Worm (Caenorhabditis elegans) whole organism, late embryonic: ENCODE measurements around the gene ctsa-1.2.

Experiments
- C38D4.7 ChIP-seq: fragments of 200-800 bp; sonication (Bioruptor generic); optimal IDR thresholded peaks from 2 replicates; lab custom pipeline; 2018; ENCODE audit warnings: mild to moderate bottlenecking, missing genetic modification characterization, moderate library complexity, missing compliant biosample characterization
- K09A11.1 ChIP-seq: sonication (generic microtip); optimal IDR thresholded peaks from 2 replicates; lab custom pipeline; 2017; ENCODE audit warnings: antibody characterized with exemption, mild to moderate bottlenecking, missing genetic modification characterization, missing compliant biosample characterization; ENCODE audit not compliant: insufficient read depth
- ahr-1 ChIP-seq: sonication (generic microtip); optimal IDR thresholded peaks from 2 replicates; lab custom pipeline; 2016; ENCODE audit warnings: missing genetic modification characterization, missing compliant biosample characterization
- ama-1 ChIP-seq: fragments of 150-350 bp; optimal IDR thresholded peaks from 2 replicates; lab custom pipeline; 2014
- ceh-14 ChIP-seq: sonication (generic microtip); optimal IDR thresholded peaks from 2 replicates; lab custom pipeline; 2016; ENCODE audit warnings: missing genotype, missing genetic modification characterization, missing compliant biosample characterization
- ceh-24 ChIP-seq: sonication (generic microtip); optimal IDR thresholded peaks from 2 replicates; lab custom pipeline; 2016; ENCODE audit warnings: mild to moderate bottlenecking, missing genetic modification characterization, missing compliant biosample characterization
- ceh-34 ChIP-seq: sonication (generic microtip); optimal IDR thresholded peaks from 2 replicates; lab custom pipeline; 2016; ENCODE audit warnings: mild to moderate bottlenecking, missing genetic modification characterization, missing compliant biosample characterization
- ceh-48 ChIP-seq: sonication (generic microtip); optimal IDR thresholded peaks from 2 replicates; lab custom pipeline; 2016; ENCODE audit warnings: missing genetic modification characterization, inconsistent platforms, missing compliant biosample characterization
- dmd-4 ChIP-seq: sonication (generic microtip); optimal IDR thresholded peaks from 2 replicates; lab custom pipeline; 2016; ENCODE audit warnings: borderline replicate concordance, missing genetic modification characterization, missing compliant biosample characterization
- elt-2 ChIP-seq: sonication (generic microtip); optimal IDR thresholded peaks from 2 replicates; lab custom pipeline; 2016; ENCODE audit warnings: missing genetic modification reagents, missing genetic modification characterization, missing compliant biosample characterization
- ets-4 ChIP-seq: sonication (generic microtip); optimal IDR thresholded peaks from 2 replicates; lab custom pipeline; 2016; ENCODE audit warnings: missing genetic modification characterization, missing compliant biosample characterization
- fkh-10 ChIP-seq: fragments of 150-350 bp; optimal IDR thresholded peaks from 2 replicates; lab custom pipeline; 2014; ENCODE audit warnings: missing biosample characterization, missing genetic modification reagents, missing genetic modification characterization
- hlh-13 ChIP-seq: fragments of 200-800 bp; sonication (Bioruptor generic); optimal IDR thresholded peaks from 2 replicates; lab custom pipeline; 2018; ENCODE audit warnings: mild to moderate bottlenecking, missing genetic modification characterization, missing compliant biosample characterization
- hlh-30 ChIP-seq: sonication (generic microtip); optimal IDR thresholded peaks from 2 replicates; lab custom pipeline; 2017; ENCODE audit warnings: antibody characterized with exemption, missing genetic modification characterization, missing compliant biosample characterization; ENCODE audit not compliant: insufficient read depth
- hlh-8 ChIP-seq: sonication (generic microtip); optimal IDR thresholded peaks from 2 replicates; lab custom pipeline; 2016; ENCODE audit warnings: missing genotype, missing genetic modification characterization, missing compliant biosample characterization
- lim-6 ChIP-seq: sonication (generic microtip); optimal IDR thresholded peaks from 2 replicates; lab custom pipeline; 2016; ENCODE audit warnings: missing genetic modification characterization, missing compliant biosample characterization
- madf-2 ChIP-seq: sonication (generic microtip); optimal IDR thresholded peaks from 2 replicates; lab custom pipeline; 2017; ENCODE audit warnings: missing genetic modification characterization, missing compliant biosample characterization
- nfya-1 ChIP-seq: sonication (generic microtip); optimal IDR thresholded peaks from 2 replicates; lab custom pipeline; 2017; ENCODE audit warnings: missing genetic modification characterization, mild to moderate bottlenecking, missing compliant biosample characterization, antibody characterized with exemption, moderate library complexity
- nhr-11 ChIP-seq: fragments of 150-350 bp; optimal IDR thresholded peaks from 2 replicates; lab custom pipeline; 2014; ENCODE audit warnings: missing biosample characterization, missing genetic modification characterization
- nhr-232 ChIP-seq: sonication (generic microtip); optimal IDR thresholded peaks from 2 replicates; lab custom pipeline; 2016; ENCODE audit warnings: missing genetic modification characterization, missing compliant biosample characterization
- npax-4 ChIP-seq: sonication (generic microtip); optimal IDR thresholded peaks from 2 replicates; lab custom pipeline; 2016; ENCODE audit warnings: missing genetic modification characterization, missing compliant biosample characterization
- odd-2 ChIP-seq: sonication (generic microtip); optimal IDR thresholded peaks from 2 replicates; lab custom pipeline; 2017; ENCODE audit warnings: antibody characterized with exemption, mild to moderate bottlenecking, missing genetic modification characterization, missing compliant biosample characterization
- pat-9 ChIP-seq: fragments of 200-800 bp; sonication (Bioruptor generic); optimal IDR thresholded peaks from 2 replicates; lab custom pipeline; 2018; ENCODE audit warnings: mild to moderate bottlenecking, missing genetic modification characterization, moderate library complexity, missing compliant biosample characterization
- pax-1 ChIP-seq: fragments of 150-350 bp; optimal IDR thresholded peaks from 2 replicates; lab custom pipeline; 2014; ENCODE audit warnings: missing biosample characterization, missing genetic modification characterization
- pha-2 ChIP-seq: sonication (generic microtip); optimal IDR thresholded peaks from 2 replicates; lab custom pipeline; 2017; ENCODE audit warnings: mild to moderate bottlenecking, missing genetic modification characterization, missing compliant biosample characterization
- pha-4 ChIP-seq: fragments of 150-350 bp; optimal IDR thresholded peaks from 2 replicates; lab custom pipeline; 2018; ENCODE audit warnings: missing biosample characterization, missing genetic modification reagents, missing genetic modification characterization
- rnt-1 ChIP-seq: sonication (generic microtip); optimal IDR thresholded peaks from 2 replicates; lab custom pipeline; 2016; ENCODE audit warnings: missing genetic modification characterization, missing compliant biosample characterization
- sdc-2 ChIP-seq: sonication (generic microtip); optimal IDR thresholded peaks from 2 replicates; lab custom pipeline; 2016; ENCODE audit warnings: missing genotype, missing genetic modification characterization, missing compliant biosample characterization
- sox-2 ChIP-seq: fragments of 200-800 bp; sonication (Bioruptor generic); IDR thresholded peaks from 2 replicates; pipeline ENCODE4 v1.3.6; 2022; ENCODE audit warnings: missing genetic modification reagents, missing genetic modification characterization, missing compliant biosample characterization
- tbx-2 ChIP-seq: sonication (generic microtip); optimal IDR thresholded peaks from 2 replicates; lab custom pipeline; 2016; ENCODE audit warnings: missing genetic modification characterization, missing compliant biosample characterization
- tbx-7 ChIP-seq: sonication (generic microtip); optimal IDR thresholded peaks from 2 replicates; lab custom pipeline; 2016; ENCODE audit warnings: missing genotype, missing genetic modification characterization, missing compliant biosample characterization
- ttx-3 ChIP-seq: sonication (generic microtip); optimal IDR thresholded peaks from 2 replicates; lab custom pipeline; 2016; ENCODE audit warnings: missing genetic modification reagents, missing genetic modification characterization, missing compliant biosample characterization
- unc-3 ChIP-seq, 2 experiments: fragments of 200-800 bp in 1 of 2; sonication (Bioruptor generic) in 1 of 2; sonication (generic microtip) in 1 of 2; conservative IDR thresholded peaks in 1 of 2; optimal IDR thresholded peaks in 1 of 2; 2 replicates each; pipeline versions ENCODE4 v1.3.6 to Lab custom; 2016 to 2022; ENCODE audit warnings: missing compliant biosample characterization in 2 of 2, missing genetic modification characterization in 2 of 2, missing genetic modification reagents in 1 of 2
- unc-42 ChIP-seq: sonication (generic microtip); optimal IDR thresholded peaks from 2 replicates; lab custom pipeline; 2016; ENCODE audit warnings: missing genotype, missing genetic modification characterization, missing compliant biosample characterization
- unc-55 ChIP-seq: sonication (generic microtip); optimal IDR thresholded peaks from 2 replicates; lab custom pipeline; 2017; ENCODE audit warnings: missing biosample characterization, missing genetic modification reagents, missing genetic modification characterization
- unc-86 ChIP-seq: sonication (generic microtip); optimal IDR thresholded peaks from 2 replicates; lab custom pipeline; 2016; ENCODE audit warnings: missing genetic modification characterization, missing compliant biosample characterization
- ztf-16 ChIP-seq: sonication (generic microtip); optimal IDR thresholded peaks from 2 replicates; lab custom pipeline; 2017; ENCODE audit warnings: missing genetic modification characterization, missing compliant biosample characterization

Gene ctsa-1.2

ce11 chrII:11725615-11726014, 13.5 kb upstream of the ctsa-1.2 start:
- no peak for TF ChIP-seq unc-3 (GFP tag; conservative IDR thresholded peaks at IDR 0.05; lab: Robert Waterston, UW)
- TF ChIP-seq unc-3 (tag; optimal IDR thresholded peaks at IDR 0.05; lab: Kevin White, UChicago) = no peak
- TF ChIP-seq pax-1 (tag; lab: Kevin White, UChicago) = no peak
- no peak for TF ChIP-seq ceh-34 (tag; lab: Kevin White, UChicago)
- TF ChIP-seq tbx-7 = no peak
- no peak for TF ChIP-seq fkh-10
- TF ChIP-seq lim-6 (tag; lab: Kevin White, UChicago) = no peak
- no peak for TF ChIP-seq hlh-30 (tag; lab: Kevin White, UChicago)
- TF ChIP-seq, all 69 proteins: peak for 0

- no peak for TF ChIP-seq ztf-16 (tag; lab: Kevin White, UChicago)
- no peak for TF ChIP-seq nhr-11 (tag; lab: Kevin White, UChicago)
- no peak for TF ChIP-seq ceh-34 (tag; lab: Kevin White, UChicago)
- TF ChIP-seq hlh-30 (tag; lab: Kevin White, UChicago) = no peak
- no peak for TF ChIP-seq hlh-13 (GFP tag; lab: Kevin White, UChicago)
- TF ChIP-seq ama-1 (lab: Kevin White, UChicago) = no peak
- TF ChIP-seq ahr-1 = no peak
- no peak for TF ChIP-seq tbx-7
- no peak for TF ChIP-seq C38D4.7 (GFP tag; lab: Kevin White, UChicago)
- no peak for TF ChIP-seq sox-2 (GFP tag; lab: Robert Waterston, UW)
- no peak for TF ChIP-seq sdc-2 (tag; lab: Kevin White, UChicago)
- TF ChIP-seq nhr-232 (tag; lab: Kevin White, UChicago) = no peak
- TF ChIP-seq pha-4 = no peak
- no peak for TF ChIP-seq unc-86 (tag; lab: Kevin White, UChicago)
- no peak for TF ChIP-seq madf-2 (tag; lab: Kevin White, UChicago)
Observed at ce11 chrII:11726470-11727106, 12.6 kb upstream of the ctsa-1.2 start, which contains the start of gene F13D12.5. Gene F13D12.5 (plus strand): TSS chrII:11726814.

ce11 chrII:11727438-11727837, 11.7 kb upstream of the ctsa-1.2 start:
- TF ChIP-seq elt-2 (tag; lab: Kevin White, UChicago) = no peak
- TF ChIP-seq dmd-4 (tag; lab: Kevin White, UChicago) = no peak
- no peak for TF ChIP-seq ets-4
- TF ChIP-seq rnt-1 (tag; lab: Kevin White, UChicago) = no peak
- TF ChIP-seq ztf-16 (tag; lab: Kevin White, UChicago) = no peak
- no peak for TF ChIP-seq ttx-3 (tag; lab: Kevin White, UChicago)

- TF ChIP-seq hlh-8 (no peak), sox-2 (GFP tag; lab: Robert Waterston, UW) (no peak), elt-2 (tag; lab: Kevin White, UChicago) (no peak), tbx-2 (tag; lab: Kevin White, UChicago) (peak; percentile 20), odd-2 (tag; lab: Kevin White, UChicago) (no peak), ceh-14 (tag; lab: Kevin White, UChicago) (no peak), unc-55 (no peak), nfya-1 (peak; percentile 20), pat-9 (tag; lab: Kevin White, UChicago) (no peak), ceh-48 (tag; lab: Kevin White, UChicago) (no peak), ama-1 (lab: Kevin White, UChicago) (no peak), unc-42 (tag; lab: Kevin White, UChicago) (no peak), hlh-30 (tag; lab: Kevin White, UChicago) (peak; percentile 73), pha-2 (tag; lab: Kevin White, UChicago) (no peak), rnt-1 (tag; lab: Kevin White, UChicago) (no peak), ceh-24 (no peak), npax-4 (no peak), K09A11.1 (tag; lab: Kevin White, UChicago) (no peak)
Observed at ce11 chrII:11728545-11729105, 10.5 kb upstream of the ctsa-1.2 start, which contains the start of gene alh-8. Gene alh-8 (plus strand): TSS chrII:11729055.
